Worm (Caenorhabditis elegans) whole organism, L3 larva: ENCODE measurements around the gene bath-36.

Experiments
- egl-27 ChIP-seq: sonication (generic microtip); optimal IDR thresholded peaks from 4 replicates; lab custom pipeline; 2017; ENCODE audit warnings: missing biosample characterization, missing genetic modification reagents, missing genetic modification characterization
- nhr-11 ChIP-seq: fragments of 150-350 bp; optimal IDR thresholded peaks from 2 replicates; lab custom pipeline; 2014; ENCODE audit warnings: missing biosample characterization, missing genetic modification characterization
- pha-4 ChIP-seq: fragments of 150-350 bp; optimal IDR thresholded peaks from 2 replicates; lab custom pipeline; 2014; ENCODE audit warnings: missing biosample characterization, missing genetic modification reagents, missing genetic modification characterization
- tbx-2 ChIP-seq: sonication (generic microtip); optimal IDR thresholded peaks from 2 replicates; lab custom pipeline; 2016; ENCODE audit warnings: mild to moderate bottlenecking, missing genetic modification characterization, missing compliant biosample characterization

- no peak for TF ChIP-seq tbx-2 (tag; lab: Kevin White, UChicago)
- TF ChIP-seq egl-27: no peak
- TF ChIP-seq pha-4 (tag; lab: Kevin White, UChicago): no peak
- TF ChIP-seq nhr-11 (tag; lab: Kevin White, UChicago): no peak
These were observed 7.9 kb upstream of the bath-36 start, which contains the start of gene T09F5.10 for ce11 chrV:15179757-15180156.
